Fruit fly (Drosophila melanogaster): ENCODE measurements around the gene Ssdp.

Ssdp gene

DNA sequence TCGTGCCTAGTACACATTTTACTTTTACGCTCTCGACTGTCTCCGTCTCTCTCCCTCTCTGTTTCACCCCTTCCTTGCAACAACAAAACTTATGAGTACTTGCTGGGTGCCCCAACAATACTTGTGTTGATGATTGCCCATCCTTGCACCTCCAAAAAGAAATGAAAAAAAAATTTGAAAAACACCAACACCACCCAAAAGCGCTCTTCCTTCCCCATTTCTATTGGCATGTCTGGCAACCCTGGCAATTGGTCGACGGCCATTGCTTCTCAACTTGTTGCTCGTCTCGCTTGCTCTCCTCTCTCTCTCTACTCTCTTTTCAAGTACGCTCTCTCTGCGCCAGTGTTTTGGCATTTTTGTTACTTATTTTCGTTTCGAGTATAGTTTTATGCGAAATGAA, 31.0 kb downstream of the Ssdp start (continued):
- TF ChIP-seq btn (GFP tag; optimal IDR thresholded peaks at IDR 0.05): no peak
- TF ChIP-seq Tbp (GFP tag; optimal IDR thresholded peaks at IDR 0.05): no peak
- TF ChIP-seq Chrac-16 (GFP tag; optimal IDR thresholded peaks at IDR 0.05): no peak
- TF ChIP-seq lola (GFP tag; optimal IDR thresholded peaks at IDR 0.05): no peak
- no peak for TF ChIP-seq seq (GFP tag; IDR thresholded peaks at IDR 0.05)
- 0 out of 2 replicates have a peak, but pooled peaks have one; percentile 21 for TF ChIP-seq Ptx1 (GFP tag; IDR thresholded peaks at IDR 0.05)
- peak; percentile 99 for TF ChIP-seq scrt (GFP tag; optimal IDR thresholded peaks at IDR 0.05)
- no peak for TF ChIP-seq CG1602 (GFP tag; optimal IDR thresholded peaks at IDR 0.05)
- no peak for TF ChIP-seq Nf-YA (GFP tag; IDR thresholded peaks at IDR 0.05)
- no peak for TF ChIP-seq Atf3 (GFP tag; optimal IDR thresholded peaks at IDR 0.05)
- no peak for TF ChIP-seq vnd (GFP tag; IDR thresholded peaks at IDR 0.05; ENCODE audit: partially characterized antibody)
- no peak for TF ChIP-seq CG17802 (tag; optimal IDR thresholded peaks at IDR 0.05)
- no peak for TF ChIP-seq odd (GFP tag; optimal IDR thresholded peaks at IDR 0.05)
- no peak for TF ChIP-seq en (GFP tag; optimal IDR thresholded peaks at IDR 0.05)
- TF ChIP-seq pum (GFP tag; optimal IDR thresholded peaks at IDR 0.05): no peak
- TF ChIP-seq lab (GFP tag; optimal IDR thresholded peaks at IDR 0.05): peak; percentile 38
- no peak for TF ChIP-seq CG12236 (GFP tag; optimal IDR thresholded peaks at IDR 0.05)
- TF ChIP-seq CG4424 (GFP tag; optimal IDR thresholded peaks at IDR 0.05): no peak
- TF ChIP-seq Hmx (GFP tag; optimal IDR thresholded peaks at IDR 0.05): no peak
- TF ChIP-seq CG2678 (tag; optimal IDR thresholded peaks at IDR 0.05): peak; percentile 56
- no peak for TF ChIP-seq pros (GFP tag; optimal IDR thresholded peaks at IDR 0.05)
- TF ChIP-seq NFAT (GFP tag; IDR thresholded peaks at IDR 0.05): peak; percentile 69
- no peak for TF ChIP-seq HHEX (GFP tag; optimal IDR thresholded peaks at IDR 0.05)
- no peak for TF ChIP-seq CG5953 (GFP tag; IDR thresholded peaks at IDR 0.05)
- TF ChIP-seq bsh (GFP tag; optimal IDR thresholded peaks at IDR 0.05): peak in 1 of 2 experiments; percentile 12
- TF ChIP-seq prd (optimal IDR thresholded peaks at IDR 0.05): no peak
- no peak for TF ChIP-seq prd (GFP tag; IDR thresholded peaks at IDR 0.05)
- no peak for TF ChIP-seq tgo (GFP tag; IDR thresholded peaks at IDR 0.05)
- no peak for TF ChIP-seq CG9797 (GFP tag; optimal IDR thresholded peaks at IDR 0.05)
- TF ChIP-seq ro (GFP tag; IDR thresholded peaks at IDR 0.05): no peak
- no peak for TF ChIP-seq dpn (GFP tag; optimal IDR thresholded peaks at IDR 0.05)
- TF ChIP-seq CG11723 (GFP tag; optimal IDR thresholded peaks at IDR 0.05): no peak
- no peak for TF ChIP-seq E2f1 (GFP tag; IDR thresholded peaks at IDR 0.05)
- TF ChIP-seq CG7271 (tag; optimal IDR thresholded peaks at IDR 0.05): no peak
- TF ChIP-seq slp2 (GFP tag; optimal IDR thresholded peaks at IDR 0.05): no peak
- no peak for TF ChIP-seq gcm2 (GFP tag; optimal IDR thresholded peaks at IDR 0.05)
- peak; percentile 36; the same call in 1 of the 3 replicates for TF ChIP-seq dysf (GFP tag; IDR thresholded peaks at IDR 0.05)
- TF ChIP-seq Fer2 (tag; optimal IDR thresholded peaks at IDR 0.05): peak; percentile 14
- TF ChIP-seq CG2120 (GFP tag; optimal IDR thresholded peaks at IDR 0.05): peak; percentile 58
- TF ChIP-seq CG8478 (optimal IDR thresholded peaks at IDR 0.05): no peak
- TF ChIP-seq tll (GFP tag; optimal IDR thresholded peaks at IDR 0.05): no peak
- no peak for TF ChIP-seq H15 (GFP tag; IDR thresholded peaks at IDR 0.05)
- TF ChIP-seq vvl (GFP tag; IDR thresholded peaks at IDR 0.05): peak; percentile 62
- no peak for TF ChIP-seq CG10565 (GFP tag; optimal IDR thresholded peaks at IDR 0.05)
- TF ChIP-seq nmo (GFP tag; optimal IDR thresholded peaks at IDR 0.05): no peak
- no peak for TF ChIP-seq fd102C (GFP tag; optimal IDR thresholded peaks at IDR 0.05)
- no peak for TF ChIP-seq twi (tag; optimal IDR thresholded peaks at IDR 0.05)
- TF ChIP-seq emc (GFP tag; optimal IDR thresholded peaks at IDR 0.05): no peak
- no peak for TF ChIP-seq kni (GFP tag; optimal IDR thresholded peaks at IDR 0.05)
- TF ChIP-seq Nf-YB (GFP tag; optimal IDR thresholded peaks at IDR 0.05): no peak
- TF ChIP-seq Hr3 (GFP tag; optimal IDR thresholded peaks at IDR 0.05): no peak
- TF ChIP-seq Hsf (GFP tag; optimal IDR thresholded peaks at IDR 0.05): no peak

Measured in whole organism, embryonic.